Fruit fly (Drosophila melanogaster) whole organism, embryonic: Measurements from ENCODE around the gene ana1.

Experiments used
- CG10462 ChIP-seq: fragments of 200-800 bp; sonication (Bioruptor generic); optimal IDR thresholded peaks from 2 replicates; lab custom pipeline; 2016; ENCODE audit warnings: missing biosample characterization, missing genetic modification characterization
- CG11398 ChIP-seq: fragments of 200-800 bp; sonication (Bioruptor generic); optimal IDR thresholded peaks from 2 replicates; lab custom pipeline; 2016; ENCODE audit warnings: missing biosample characterization, missing genetic modification characterization
- CG12769 ChIP-seq: fragments of 200-800 bp; sonication (Bioruptor generic); optimal IDR thresholded peaks from 2 replicates; lab custom pipeline; 2019; ENCODE audit warnings: missing biosample characterization, mild to moderate bottlenecking, missing genetic modification characterization, moderate library complexity
- CG13894 ChIP-seq: fragments of 200-800 bp; sonication (Bioruptor generic); optimal IDR thresholded peaks from 3 replicates; lab custom pipeline; 2018; ENCODE audit warnings: missing biosample characterization, mild to moderate bottlenecking, missing genetic modification characterization, moderate library complexity
- CG14667 ChIP-seq: fragments of 200-800 bp; sonication (Bioruptor generic); IDR thresholded peaks from 2 replicates; pipeline ENCODE4 v1.3.6; 2022; ENCODE audit warnings: missing biosample characterization, missing genetic modification characterization
- CG15479 ChIP-seq: fragments of 200-800 bp; sonication (Bioruptor generic); optimal IDR thresholded peaks from 3 replicates; lab custom pipeline; 2019; ENCODE audit warnings: missing biosample characterization, mild to moderate bottlenecking, missing genetic modification characterization, moderate library complexity
- CG1603 ChIP-seq: fragments of 200-800 bp; sonication (Bioruptor generic); optimal IDR thresholded peaks from 2 replicates; lab custom pipeline; 2019; ENCODE audit warnings: missing biosample characterization, mild to moderate bottlenecking, missing genetic modification characterization, moderate library complexity
- CG17328 ChIP-seq: fragments of 200-800 bp; sonication (Bioruptor generic); IDR thresholded peaks from 2 replicates; pipeline ENCODE4 v1.3.6; 2022; ENCODE audit warnings: missing biosample characterization, missing genetic modification characterization
- CG1792 ChIP-seq: fragments of 200-800 bp; sonication (Bioruptor generic); optimal IDR thresholded peaks from 2 replicates; lab custom pipeline; 2016; ENCODE audit warnings: missing biosample characterization, missing genetic modification characterization
- CG18476 ChIP-seq: fragments of 200-800 bp; sonication (Bioruptor generic); optimal IDR thresholded peaks from 2 replicates; lab custom pipeline; 2016; ENCODE audit warnings: missing biosample characterization, mild to moderate bottlenecking, missing genetic modification characterization
- CG18599 ChIP-seq: fragments of 200-800 bp; sonication (Bioruptor generic); optimal IDR thresholded peaks from 3 replicates; lab custom pipeline; 2017; ENCODE audit warnings: missing biosample characterization, missing genetic modification characterization, mild to moderate bottlenecking, moderate library complexity, missing genetic modification reagents
- CG2199 ChIP-seq: fragments of 200-800 bp; sonication (Bioruptor generic); IDR thresholded peaks from 3 replicates; pipeline ENCODE4 v1.3.6; 2022; ENCODE audit warnings: missing biosample characterization, missing genetic modification characterization
- CG32767 ChIP-seq: fragments of 200-800 bp; sonication (Bioruptor generic); IDR thresholded peaks from 2 replicates; pipeline ENCODE4 v1.3.6; 2022; ENCODE audit warnings: missing biosample characterization, missing genetic modification characterization
- CG33213 ChIP-seq: fragments of 200-800 bp; sonication (Bioruptor generic); optimal IDR thresholded peaks from 3 replicates; lab custom pipeline; 2016; ENCODE audit warnings: missing biosample characterization, missing genetic modification characterization
- CG3726 ChIP-seq: fragments of 200-800 bp; sonication (Bioruptor generic); IDR thresholded peaks from 3 replicates; pipeline ENCODE4, ENCODE4 v1.3.6; 2022; ENCODE audit warnings: missing biosample characterization, missing genetic modification characterization
- CG4424 ChIP-seq: fragments of 200-800 bp; sonication (Bioruptor generic); optimal IDR thresholded peaks from 3 replicates; lab custom pipeline; 2016; ENCODE audit warnings: missing biosample characterization, missing genetic modification characterization
- CG6272 ChIP-seq: fragments of 200-800 bp; sonication (Bioruptor generic); IDR thresholded peaks from 2 replicates; pipeline ENCODE4 v1.3.6; 2022; ENCODE audit warnings: missing biosample characterization, missing genetic modification characterization
- CG6654 ChIP-seq: fragments of 200-800 bp; sonication (Bioruptor generic); optimal IDR thresholded peaks from 2 replicates; lab custom pipeline; 2017; ENCODE audit warnings: missing biosample characterization, mild to moderate bottlenecking, missing genetic modification characterization
- CG6689 ChIP-seq: fragments of 200-800 bp; sonication (Bioruptor generic); IDR thresholded peaks from 2 replicates; pipeline ENCODE4 v1.3.6; 2022; ENCODE audit warnings: missing biosample characterization, missing genetic modification characterization
- CG6813 ChIP-seq: fragments of 200-800 bp; sonication (Bioruptor generic); optimal IDR thresholded peaks from 2 replicates; lab custom pipeline; 2017; ENCODE audit warnings: missing biosample characterization, missing genetic modification characterization, mild to moderate bottlenecking, moderate library complexity, missing genetic modification reagents
- CG6854 ChIP-seq: fragments of 200-800 bp; sonication (Bioruptor generic); optimal IDR thresholded peaks from 3 replicates; lab custom pipeline; 2017; ENCODE audit warnings: missing biosample characterization, mild to moderate bottlenecking, missing genetic modification characterization
- CG9817 ChIP-seq: fragments of 200-800 bp; sonication (Bioruptor generic); optimal IDR thresholded peaks from 2 replicates; lab custom pipeline; 2018; ENCODE audit warnings: missing biosample characterization, mild to moderate bottlenecking, missing genetic modification characterization, moderate library complexity
- Dek ChIP-seq: fragments of 200-800 bp; sonication (Bioruptor generic); optimal IDR thresholded peaks from 3 replicates; lab custom pipeline; 2019; ENCODE audit warnings: missing biosample characterization, mild to moderate bottlenecking, missing genetic modification characterization, moderate library complexity
- H2.0 ChIP-seq: fragments of 200-800 bp; sonication (Bioruptor generic); IDR thresholded peaks from 2 replicates; pipeline ENCODE4 v1.3.6; 2022; ENCODE audit warnings: missing biosample characterization, missing genetic modification characterization
- HHEX ChIP-seq: fragments of 200-800 bp; sonication (Bioruptor generic); optimal IDR thresholded peaks from 3 replicates; lab custom pipeline; 2017; ENCODE audit warnings: missing biosample characterization, mild to moderate bottlenecking, missing genetic modification characterization, missing genetic modification reagents
- HLH54F ChIP-seq: fragments of 200-800 bp; sonication (Bioruptor generic); optimal IDR thresholded peaks from 3 replicates; lab custom pipeline; 2016; ENCODE audit warnings: missing biosample characterization, missing genetic modification characterization
- NC2α ChIP-seq: fragments of 200-800 bp; sonication (Bioruptor generic); optimal IDR thresholded peaks from 2 replicates; lab custom pipeline; 2016; ENCODE audit warnings: missing biosample characterization, missing genetic modification characterization
- NC2β ChIP-seq: fragments of 200-800 bp; sonication (Bioruptor generic); optimal IDR thresholded peaks from 2 replicates; lab custom pipeline; 2016; ENCODE audit warnings: missing biosample characterization, missing genetic modification characterization
- Poxn ChIP-seq: fragments of 200-800 bp; sonication (Bioruptor generic); IDR thresholded peaks from 2 replicates; pipeline ENCODE4 v1.3.6; 2022; ENCODE audit warnings: missing biosample characterization, missing genetic modification characterization
- Scr ChIP-seq: fragments of 200-800 bp; sonication (Bioruptor generic); IDR thresholded peaks from 2 replicates; pipeline ENCODE4 v1.3.6; 2022; ENCODE audit warnings: missing biosample characterization, missing genetic modification characterization; ENCODE audit not compliant: partially characterized antibody
- Sox102F ChIP-seq: fragments of 200-800 bp; sonication (Bioruptor generic); optimal IDR thresholded peaks from 2 replicates; lab custom pipeline; 2018; ENCODE audit warnings: missing biosample characterization, mild to moderate bottlenecking, missing genetic modification characterization, moderate library complexity
- Spps ChIP-seq: fragments of 200-800 bp; sonication (Bioruptor generic); optimal IDR thresholded peaks from 2 replicates; lab custom pipeline; 2018; ENCODE audit warnings: missing biosample characterization, mild to moderate bottlenecking, missing genetic modification characterization
- Stat92E ChIP-seq, 3 experiments: fragments of >200 bp in 2 of 3; fragments of 200-800 bp in 1 of 3; sonication (Bioruptor generic) in 1 of 3; optimal IDR thresholded peaks; 2 replicates each; lab custom pipeline; 2017 to 2019; ENCODE audit warnings: missing biosample characterization in 3 of 3, missing genetic modification characterization in 3 of 3, mild to moderate bottlenecking in 1 of 3, moderate library complexity in 1 of 3
- ac ChIP-seq: fragments of 200-800 bp; sonication (Bioruptor generic); optimal IDR thresholded peaks from 3 replicates; lab custom pipeline; 2017; ENCODE audit warnings: missing biosample characterization, mild to moderate bottlenecking, missing genetic modification characterization
- caup ChIP-seq: fragments of 200-800 bp; sonication (Bioruptor generic); optimal IDR thresholded peaks from 3 replicates; lab custom pipeline; 2017; ENCODE audit warnings: missing biosample characterization, mild to moderate bottlenecking, missing genetic modification characterization, moderate library complexity; ENCODE audit not compliant: severe bottlenecking
- ci ChIP-seq: fragments of 200-800 bp; sonication (Bioruptor generic); IDR thresholded peaks from 3 replicates; pipeline ENCODE4 v1.3.6; 2022; ENCODE audit warnings: missing biosample characterization, missing genetic modification characterization
- corto ChIP-seq: fragments of 200-800 bp; sonication (Bioruptor generic); optimal IDR thresholded peaks from 2 replicates; lab custom pipeline; 2016; ENCODE audit warnings: missing biosample characterization, mild to moderate bottlenecking, missing genetic modification characterization, moderate library complexity
- crol ChIP-seq: fragments of 200-800 bp; sonication (Bioruptor generic); IDR thresholded peaks from 2 replicates; pipeline ENCODE4 v1.3.6; 2022; ENCODE audit warnings: missing biosample characterization, missing genetic modification characterization
- danr ChIP-seq: fragments of 200-800 bp; sonication (Bioruptor generic); IDR thresholded peaks from 2 replicates; pipeline ENCODE4 v1.3.6; 2022; ENCODE audit warnings: missing biosample characterization, missing genetic modification characterization
- dpn ChIP-seq, 2 experiments: fragments of 200-800 bp; sonication (Bioruptor generic); optimal IDR thresholded peaks; 3 replicates each; lab custom pipeline; 2016; ENCODE audit warnings: missing biosample characterization in 2 of 2, missing genetic modification characterization in 2 of 2
- en ChIP-seq: fragments of 200-800 bp; sonication (Bioruptor generic); optimal IDR thresholded peaks from 2 replicates; lab custom pipeline; 2016; ENCODE audit warnings: missing biosample characterization, missing genetic modification characterization
- eyg ChIP-seq: fragments of 200-800 bp; sonication (Bioruptor generic); optimal IDR thresholded peaks from 3 replicates; lab custom pipeline; 2016; ENCODE audit warnings: missing biosample characterization, missing genetic modification characterization
- fru ChIP-seq: fragments of >200 bp; optimal IDR thresholded peaks from 2 replicates; lab custom pipeline; 2017
- insv ChIP-seq, 2 experiments: fragments of 200-800 bp; sonication (Bioruptor generic); optimal IDR thresholded peaks; 3 replicates each; lab custom pipeline; 2016 to 2018; ENCODE audit warnings: missing biosample characterization in 2 of 2, missing genetic modification characterization in 2 of 2
- luna ChIP-seq: fragments of 200-800 bp; sonication (Bioruptor generic); optimal IDR thresholded peaks from 2 replicates; lab custom pipeline; 2016; ENCODE audit warnings: missing biosample characterization, missing genetic modification characterization
- nmo ChIP-seq: fragments of 200-800 bp; sonication (Bioruptor generic); optimal IDR thresholded peaks from 2 replicates; lab custom pipeline; 2018; ENCODE audit warnings: missing biosample characterization, mild to moderate bottlenecking, missing genetic modification characterization, moderate library complexity
- org-1 ChIP-seq: fragments of 200-800 bp; sonication (Bioruptor generic); optimal IDR thresholded peaks from 2 replicates; lab custom pipeline; 2017; ENCODE audit warnings: missing biosample characterization, missing genetic modification characterization
- pros ChIP-seq: fragments of 200-800 bp; sonication (Bioruptor generic); optimal IDR thresholded peaks from 3 replicates; lab custom pipeline; 2019; ENCODE audit warnings: missing biosample characterization, mild to moderate bottlenecking, missing genetic modification characterization, moderate library complexity
- tll ChIP-seq, 2 experiments: fragments of 200-800 bp in 1 of 2; fragments of >200 bp in 1 of 2; sonication (Bioruptor generic) in 1 of 2; optimal IDR thresholded peaks; 2 replicates each; lab custom pipeline; 2017 to 2019; ENCODE audit warnings: missing biosample characterization in 2 of 2, missing genetic modification characterization in 2 of 2, mild to moderate bottlenecking in 1 of 2, moderate library complexity in 1 of 2
- z ChIP-seq: fragments of 200-800 bp; sonication (Bioruptor generic); IDR thresholded peaks from 3 replicates; pipeline ENCODE4 v1.3.6; 2022; ENCODE audit warnings: missing biosample characterization, missing genetic modification characterization

The ana1 gene

DNA sequence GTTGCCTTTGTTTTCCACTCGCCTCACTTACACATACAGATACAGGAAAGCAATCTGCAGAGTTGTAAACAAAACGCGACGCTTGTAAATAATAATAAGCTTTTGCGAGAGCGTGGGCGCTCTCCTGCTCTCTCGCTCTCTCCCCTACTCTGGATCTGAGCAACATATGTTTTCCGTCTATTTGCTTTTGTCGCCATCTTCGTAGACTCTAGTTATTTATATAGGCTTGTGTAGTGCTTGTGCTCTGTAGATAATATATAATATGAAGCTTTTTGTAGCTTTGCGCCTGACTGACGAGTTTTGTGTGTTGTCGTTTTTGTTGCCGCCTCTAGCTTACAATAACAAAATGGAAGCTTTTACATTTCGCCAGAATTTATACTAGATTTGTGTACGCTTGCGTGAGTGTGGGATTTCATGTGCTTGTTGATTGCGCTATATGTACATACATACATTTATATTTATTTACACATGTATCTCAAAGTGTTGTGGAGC, 35.4 kb downstream of the ana1 start:
- TF ChIP-seq Stat92E (GFP tag; optimal IDR thresholded peaks at IDR 0.05; lab: Kevin White, UChicago) (peak in 1 of 3 experiments; percentile 56), CG14667 (no peak), CG6813 (GFP tag; lab: Kevin White, UChicago) (peak; percentile 83), caup (GFP tag; lab: Kevin White, UChicago) (peak; percentile 85), CG4424 (peak; percentile 24), crol (peak; percentile 57; the same call in 1 of the 2 replicates), en (GFP tag; lab: Kevin White, UChicago) (no peak), CG11398 (GFP tag; lab: Kevin White, UChicago) (peak; percentile 42), CG6272 (no peak), CG17328 (peak; percentile 33; the same call in 1 of the 2 replicates), CG18599 (GFP tag; lab: Kevin White, UChicago) (peak; percentile 83), Dek (peak; percentile 28), CG2199 (GFP tag; lab: Robert Waterston, UW) (no peak), z (peak; percentile 51; the same call in 1 of the 3 replicates), NC2β (GFP tag; lab: Kevin White, UChicago) (peak; percentile 48), CG3726 (GFP tag; lab: Robert Waterston, UW) (no peak; the same call in 2 of the 3 replicates), fru (lab: Kevin White, UChicago) (no peak), insv (GFP tag; optimal IDR thresholded peaks at IDR 0.05; lab: Kevin White, UChicago) (peak in 1 of 2 experiments; percentile 46), CG9817 (no peak), CG13894 (peak; percentile 93), Spps (tag; lab: Kevin White, UChicago) (peak; percentile 17), Sox102F (GFP tag; lab: Kevin White, UChicago) (no peak), CG1792 (no peak), CG10462 (GFP tag; lab: Kevin White, UChicago) (peak; percentile 8), NC2α (no peak), HLH54F (GFP tag; lab: Kevin White, UChicago) (no peak), dpn (GFP tag; optimal IDR thresholded peaks at IDR 0.05; lab: Kevin White, UChicago) (no peak), danr (no peak), CG12769 (tag; lab: Kevin White, UChicago) (peak; percentile 48), Poxn (GFP tag; lab: Robert Waterston, UW) (no peak), CG6689 (no peak; the same call in 1 of the 2 replicates), HHEX (peak; percentile 59), H2.0 (GFP tag; lab: Robert Waterston, UW) (no peak), nmo (GFP tag; lab: Kevin White, UChicago) (no peak), CG1603 (tag; lab: Kevin White, UChicago) (no peak), CG18476 (GFP tag; lab: Kevin White, UChicago) (peak; percentile 20), CG6854 (GFP tag; lab: Kevin White, UChicago) (no peak), pros (GFP tag; lab: Kevin White, UChicago) (peak; percentile 15), CG6654 (GFP tag; lab: Kevin White, UChicago) (no peak), ci (GFP tag; lab: Robert Waterston, UW) (peak; percentile 85), Scr (peak; percentile 17; the same call in 1 of the 2 replicates), luna (GFP tag; lab: Kevin White, UChicago) (no peak), CG33213 (no peak), CG32767 (peak; percentile 51; the same call in 1 of the 2 replicates), ac (GFP tag; lab: Kevin White, UChicago) (no peak), corto (GFP tag; lab: Kevin White, UChicago) (peak; percentile 72), CG15479 (GFP tag; lab: Kevin White, UChicago) (no peak), tll (GFP tag; optimal IDR thresholded peaks at IDR 0.05; lab: Kevin White, UChicago) (no peak), eyg (GFP tag; lab: Kevin White, UChicago) (no peak), org-1 (GFP tag; lab: Kevin White, UChicago) (peak; percentile 39)
